Worm (Caenorhabditis elegans): Measurements from ENCODE around the gene bcmo-2.

DNA sequence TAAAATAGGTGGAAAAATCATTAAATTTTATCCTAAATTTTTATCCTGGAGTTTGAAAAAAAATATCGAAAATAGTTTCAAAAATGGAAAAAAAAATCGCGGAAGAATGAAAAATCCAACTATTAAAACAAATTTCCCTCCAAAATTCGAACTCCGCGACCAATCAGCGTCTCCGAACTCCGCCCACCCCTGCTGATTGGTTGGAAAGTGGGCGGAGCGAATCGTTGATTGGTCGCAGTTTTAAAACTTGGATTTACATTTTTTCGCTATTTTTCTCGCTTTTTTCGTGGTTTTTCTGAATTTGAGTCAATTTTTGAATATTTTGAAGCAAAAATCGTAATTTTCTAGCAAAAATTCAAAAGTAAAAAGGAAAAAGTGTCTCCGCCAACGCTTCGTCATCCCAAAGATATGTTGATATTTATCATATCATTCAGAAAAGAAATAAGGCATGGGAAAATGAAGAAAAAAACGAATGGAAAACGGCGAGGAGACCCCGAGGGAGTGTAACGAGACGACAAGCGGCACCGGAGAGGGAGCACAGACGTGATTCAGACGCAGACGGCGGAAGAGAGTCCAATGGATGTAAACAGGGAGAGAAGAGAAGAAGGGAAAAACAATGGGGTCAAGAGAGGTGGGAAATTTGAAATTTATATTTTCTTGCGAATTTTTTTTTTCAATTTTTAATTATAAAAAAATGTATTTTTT is 20.0 kb upstream of the bcmo-2 start:
- TF ChIP-seq ztf-11 (tag; optimal IDR thresholded peaks at IDR 0.05) (no peak), lsy-2 (tag; optimal IDR thresholded peaks at IDR 0.05) (peak; percentile 53 to 54), pqm-1 (tag; optimal IDR thresholded peaks at IDR 0.05) (no peak), mdl-1 (tag; optimal IDR thresholded peaks at IDR 0.05) (peak in 1 of 2 experiments; percentile 62), sptf-1 (tag; optimal IDR thresholded peaks at IDR 0.05) (no peak), nhr-71 (tag; optimal IDR thresholded peaks at IDR 0.05) (peak; percentile 73), egl-27 (tag; optimal IDR thresholded peaks at IDR 0.05) (no peak)
